Worm (Caenorhabditis elegans) whole organism, mixed stage, embryonic: ENCODE measurements around the gene str-48.
A peak's percentile ranks its signal among the peaks of the same experiment; 100 is the strongest.

Experiments used
- M03D4.4 ChIP-seq: sonication (generic microtip); optimal IDR thresholded peaks from 2 replicates; lab custom pipeline; 2017; ENCODE audit warnings: mild to moderate bottlenecking, missing genetic modification characterization, missing compliant biosample characterization
- blmp-1 ChIP-seq: fragments of 150-350 bp; optimal IDR thresholded peaks from 2 replicates; lab custom pipeline; 2014; ENCODE audit warnings: missing biosample characterization, missing genetic modification characterization
- ceh-39 ChIP-seq: fragments of 150-350 bp; optimal IDR thresholded peaks from 2 replicates; lab custom pipeline; 2014; ENCODE audit warnings: missing biosample characterization, missing genetic modification characterization
- ceh-43 ChIP-seq: fragments of 200-800 bp; sonication (Bioruptor generic); optimal IDR thresholded peaks from 2 replicates; lab custom pipeline; 2018; ENCODE audit warnings: mild to moderate bottlenecking, missing genetic modification characterization, moderate library complexity, missing compliant biosample characterization
- ceh-83 ChIP-seq: fragments of 200-800 bp; sonication (Bioruptor generic); optimal IDR thresholded peaks from 2 replicates; lab custom pipeline; 2018; ENCODE audit warnings: mild to moderate bottlenecking, missing genetic modification characterization, missing compliant biosample characterization
- ces-1 ChIP-seq: fragments of 150-350 bp; optimal IDR thresholded peaks from 2 replicates; lab custom pipeline; 2014; ENCODE audit warnings: missing biosample characterization, missing genetic modification reagents, missing genetic modification characterization
- cnd-1 ChIP-seq: fragments of 200-800 bp; sonication (Bioruptor generic); optimal IDR thresholded peaks from 2 replicates; lab custom pipeline; 2018; ENCODE audit warnings: mild to moderate bottlenecking, missing genetic modification characterization, missing compliant biosample characterization
- drap-1 ChIP-seq: fragments of 200-800 bp; sonication (Bioruptor generic); optimal IDR thresholded peaks from 3 replicates; lab custom pipeline; 2018; ENCODE audit warnings: mild to moderate bottlenecking, missing genetic modification characterization, missing compliant biosample characterization
- elt-3 ChIP-seq: fragments of 150-350 bp; optimal IDR thresholded peaks from 2 replicates; lab custom pipeline; 2014; ENCODE audit warnings: missing biosample characterization, missing genetic modification characterization
- flh-1 ChIP-seq: fragments of 200-800 bp; sonication (Bioruptor generic); optimal IDR thresholded peaks from 2 replicates; lab custom pipeline; 2018; ENCODE audit warnings: mild to moderate bottlenecking, missing genetic modification characterization, moderate library complexity, missing compliant biosample characterization
- ham-2 ChIP-seq: fragments of 200-800 bp; sonication (Bioruptor generic); optimal IDR thresholded peaks from 2 replicates; lab custom pipeline; 2018; ENCODE audit warnings: mild to moderate bottlenecking, missing genetic modification characterization, missing compliant biosample characterization
- lin-13 ChIP-seq: fragments of 150-350 bp; optimal IDR thresholded peaks from 2 replicates; lab custom pipeline; 2014; ENCODE audit warnings: missing biosample characterization, missing genetic modification characterization
- lsy-2 ChIP-seq: fragments of 150-350 bp; optimal IDR thresholded peaks from 2 replicates; lab custom pipeline; 2014; ENCODE audit warnings: missing biosample characterization, missing genetic modification characterization
- mep-1 ChIP-seq: fragments of 150-350 bp; optimal IDR thresholded peaks from 2 replicates; lab custom pipeline; 2017; ENCODE audit warnings: missing biosample characterization, missing genetic modification reagents, missing genetic modification characterization, inconsistent platforms
- nhr-12 ChIP-seq: fragments of 150-350 bp; optimal IDR thresholded peaks from 2 replicates; lab custom pipeline; 2014; ENCODE audit warnings: missing biosample characterization, missing genetic modification characterization
- nhr-2 ChIP-seq: fragments of 150-350 bp; optimal IDR thresholded peaks from 2 replicates; lab custom pipeline; 2014; ENCODE audit warnings: missing biosample characterization, missing genetic modification characterization
- nhr-237 ChIP-seq: fragments of 150-350 bp; optimal IDR thresholded peaks from 2 replicates; lab custom pipeline; 2014; ENCODE audit warnings: missing biosample characterization, missing genetic modification characterization
- nhr-28 ChIP-seq: fragments of 150-350 bp; optimal IDR thresholded peaks from 2 replicates; lab custom pipeline; 2014; ENCODE audit warnings: missing biosample characterization, missing genetic modification characterization
- nhr-76 ChIP-seq: sonication (generic microtip); optimal IDR thresholded peaks from 2 replicates; lab custom pipeline; 2017; ENCODE audit warnings: missing biosample characterization, missing genetic modification characterization
- pha-4 ChIP-seq: fragments of 150-350 bp; optimal IDR thresholded peaks from 2 replicates; lab custom pipeline; 2018; ENCODE audit warnings: missing biosample characterization, missing genetic modification reagents, missing genetic modification characterization
- sem-2 ChIP-seq: fragments of 200-800 bp; sonication (Bioruptor generic); optimal IDR thresholded peaks from 2 replicates; lab custom pipeline; 2018; ENCODE audit warnings: mild to moderate bottlenecking, missing genetic modification characterization, missing compliant biosample characterization
- sptf-1 ChIP-seq: sonication (generic microtip); optimal IDR thresholded peaks from 2 replicates; lab custom pipeline; 2017; ENCODE audit warnings: mild to moderate bottlenecking, missing genetic modification characterization, moderate library complexity, missing compliant biosample characterization
- unc-120 ChIP-seq: sonication (generic microtip); optimal IDR thresholded peaks from 2 replicates; lab custom pipeline; 2017; ENCODE audit warnings: missing genetic modification characterization, missing compliant biosample characterization; ENCODE audit not compliant: poor library complexity, severe bottlenecking
- unc-39 ChIP-seq: fragments of 150-350 bp; optimal IDR thresholded peaks from 2 replicates; lab custom pipeline; 2014; ENCODE audit warnings: missing biosample characterization, missing genetic modification characterization
- unc-62 ChIP-seq: fragments of 150-350 bp; optimal IDR thresholded peaks from 2 replicates; lab custom pipeline; 2014; ENCODE audit warnings: missing biosample characterization, missing genetic modification reagents, missing genetic modification characterization
- zip-8 ChIP-seq: fragments of 150-350 bp; optimal IDR thresholded peaks from 2 replicates; lab custom pipeline; 2014; ENCODE audit warnings: missing biosample characterization, missing genetic modification characterization
- ztf-11 ChIP-seq: fragments of 150-350 bp; optimal IDR thresholded peaks from 2 replicates; lab custom pipeline; 2014; ENCODE audit warnings: missing biosample characterization, missing genetic modification characterization

The str-48 gene

DNA sequence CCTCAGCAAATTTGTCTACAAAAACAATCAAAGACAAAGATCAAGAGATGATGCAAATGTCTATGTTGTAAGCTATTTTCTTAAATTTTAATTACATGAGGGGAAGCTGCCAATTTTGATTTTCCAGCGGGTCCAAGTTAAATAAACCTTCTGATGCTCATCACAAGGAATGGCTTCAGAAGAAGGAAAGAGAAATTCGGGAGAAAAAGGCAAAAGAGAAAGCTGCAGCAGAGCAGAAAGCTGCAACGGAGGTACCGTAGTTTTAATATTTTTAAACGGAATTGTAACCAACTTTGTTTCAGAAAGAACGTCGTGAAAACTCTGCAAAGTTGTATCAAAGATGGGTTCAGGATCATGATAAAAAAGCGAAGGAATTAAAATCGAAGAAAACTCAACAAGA, 36.4 kb downstream of the str-48 start:
- TF ChIP-seq nhr-12 (tag; lab: Kevin White, UChicago) (no peak), nhr-2 (tag; lab: Kevin White, UChicago) (no peak), zip-8 (tag; lab: Kevin White, UChicago) (no peak), ceh-39 (tag; lab: Kevin White, UChicago) (no peak), blmp-1 (tag; lab: Kevin White, UChicago) (no peak), nhr-237 (tag; lab: Kevin White, UChicago) (no peak), sptf-1 (tag; lab: Kevin White, UChicago) (no peak), pha-4 (no peak), elt-3 (tag; lab: Kevin White, UChicago) (no peak), lin-13 (no peak), ces-1 (GFP tag; lab: Kevin White, UChicago) (no peak), flh-1 (GFP tag; lab: Kevin White, UChicago) (no peak), M03D4.4 (tag; lab: Kevin White, UChicago) (no peak)

DNA sequence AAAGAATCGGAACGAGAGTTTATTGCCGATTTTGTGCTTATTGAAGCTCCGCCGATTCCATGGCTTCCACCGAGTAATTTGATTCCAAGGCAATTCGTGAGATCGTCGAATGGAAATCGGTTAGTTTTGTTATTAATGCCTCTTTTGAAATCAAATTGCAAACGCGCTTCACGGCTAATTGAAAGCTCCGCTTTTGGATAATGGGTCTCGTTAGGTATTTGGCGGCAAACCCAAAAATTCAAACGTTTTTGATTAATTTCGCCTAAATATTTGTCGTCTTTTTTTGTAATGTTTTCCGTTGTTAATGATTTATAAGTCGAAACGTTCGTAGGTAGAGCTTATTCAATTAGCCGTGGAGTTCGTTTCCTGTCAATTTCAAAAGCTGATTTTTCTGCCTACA, 37.8 kb downstream of the str-48 start:
- TF ChIP-seq zip-8 (tag; lab: Kevin White, UChicago) (no peak), ham-2 (GFP tag; lab: Kevin White, UChicago) (no peak), nhr-76 (tag; lab: Kevin White, UChicago) (no peak), nhr-12 (tag; lab: Kevin White, UChicago) (no peak), unc-120 (tag; lab: Kevin White, UChicago) (no peak), flh-1 (GFP tag; lab: Kevin White, UChicago) (no peak), nhr-28 (no peak), ceh-83 (GFP tag; lab: Kevin White, UChicago) (no peak), nhr-2 (tag; lab: Kevin White, UChicago) (no peak), M03D4.4 (tag; lab: Kevin White, UChicago) (no peak), pha-4 (no peak), elt-3 (tag; lab: Kevin White, UChicago) (no peak), drap-1 (GFP tag; lab: Kevin White, UChicago) (no peak), ces-1 (GFP tag; lab: Kevin White, UChicago) (no peak), sptf-1 (tag; lab: Kevin White, UChicago) (no peak), mep-1 (no peak)

DNA sequence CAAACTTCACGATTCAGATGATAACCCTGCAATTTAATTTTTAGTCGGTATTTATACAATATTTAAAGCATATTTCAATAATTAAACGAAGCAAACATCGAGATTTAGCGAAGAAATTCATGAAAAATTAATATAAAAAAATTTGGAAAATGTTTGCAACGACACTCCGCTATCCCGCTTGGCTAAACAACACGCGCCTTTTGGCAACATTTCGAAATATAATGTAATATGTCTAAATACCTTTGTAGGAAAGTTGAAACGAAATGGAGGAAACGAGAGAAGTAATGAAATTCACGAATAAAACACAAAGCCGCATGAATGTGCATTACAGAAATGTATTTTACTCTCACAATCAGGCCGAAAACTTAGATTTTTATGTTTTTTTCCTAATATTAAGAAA, 43.9 kb downstream of the str-48 start, which contains the start of gene rpc-1:
Gene rpc-1, minus strand, starts transcription at position 26 of the 400 bp plus-strand sequence.
- TF ChIP-seq elt-3 (tag; lab: Kevin White, UChicago) = peak; percentile 10
- TF ChIP-seq ztf-11 = no peak
- TF ChIP-seq lsy-2 (tag; lab: Kevin White, UChicago) = peak; percentile 33

DNA sequence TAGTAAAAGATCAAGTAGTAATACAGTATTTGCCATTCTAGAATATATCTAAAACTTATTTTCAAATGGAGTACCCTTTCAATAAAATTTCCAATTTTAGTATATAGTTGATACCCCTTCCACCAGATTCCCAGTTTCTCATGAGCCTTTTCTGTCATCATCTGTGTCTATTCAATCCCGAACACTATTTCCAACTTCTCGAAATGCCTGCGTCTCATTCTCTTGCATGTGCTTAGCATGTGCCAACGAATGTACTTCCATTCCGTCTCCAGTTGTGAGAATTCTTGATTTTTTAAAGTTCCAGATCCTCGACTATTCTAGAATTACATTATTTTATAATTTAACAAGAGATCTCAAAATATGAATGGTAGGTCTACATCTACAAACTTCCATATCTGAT, 44.7 kb downstream of the str-48 start, which contains the start of gene C42D4.18:
Gene C42D4.18, plus strand, starts transcription at position 231 of the 400 bp plus-strand sequence.
- TF ChIP-seq ham-2 (GFP tag; lab: Kevin White, UChicago) (no peak), ceh-43 (GFP tag; lab: Kevin White, UChicago) (no peak), blmp-1 (tag; lab: Kevin White, UChicago) (no peak), mep-1 (no peak)

DNA sequence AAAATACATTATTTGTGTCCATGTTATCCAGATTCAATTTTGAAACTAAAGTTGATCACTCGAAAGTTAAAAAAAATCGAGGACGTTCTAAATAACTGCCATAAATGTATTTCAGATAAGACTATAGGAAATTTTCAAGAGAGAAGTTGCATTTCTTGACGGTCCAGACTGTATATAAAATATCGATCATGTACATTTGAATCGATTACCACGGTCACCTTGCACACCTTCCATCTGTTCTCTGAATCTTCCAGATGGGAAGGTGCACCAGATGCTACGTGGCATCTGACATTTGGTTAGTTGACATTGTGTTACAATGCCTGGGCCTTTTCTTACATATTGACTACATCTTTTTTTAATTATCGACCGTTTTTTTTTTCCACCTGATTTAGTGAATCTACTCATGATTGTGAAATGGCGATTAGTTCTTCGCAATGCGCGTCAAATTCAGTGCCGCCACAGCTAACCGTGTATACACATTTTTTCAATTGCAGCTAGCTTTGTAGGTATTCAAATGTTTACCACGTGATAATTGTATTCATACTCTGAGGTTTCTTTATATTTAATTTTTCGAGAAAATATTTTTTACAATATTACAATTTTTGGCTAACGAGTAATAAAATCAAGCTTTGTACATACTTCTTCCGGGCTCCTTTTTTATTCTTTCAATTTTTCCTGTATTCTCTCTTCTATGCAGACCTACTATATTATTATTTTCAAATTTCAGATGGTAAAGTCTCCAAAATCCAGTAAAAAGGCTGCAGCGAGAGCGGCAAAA, 46.4 kb downstream of the str-48 start, which contains the start of gene skr-16:
Gene skr-16, plus strand, starts transcription at position 728 of the 778 bp plus-strand sequence.
- TF ChIP-seq lin-13 (peak; percentile 4), unc-62 (GFP tag; lab: Kevin White, UChicago) (no peak), nhr-28 (no peak), M03D4.4 (tag; lab: Kevin White, UChicago) (no peak), sem-2 (GFP tag; lab: Kevin White, UChicago) (no peak), sptf-1 (tag; lab: Kevin White, UChicago) (no peak), lsy-2 (tag; lab: Kevin White, UChicago) (peak; percentile 29), ceh-39 (tag; lab: Kevin White, UChicago) (peak; percentile 56), unc-39 (tag; lab: Kevin White, UChicago) (no peak), zip-8 (tag; lab: Kevin White, UChicago) (no peak), flh-1 (GFP tag; lab: Kevin White, UChicago) (no peak), cnd-1 (tag; lab: Kevin White, UChicago) (peak; percentile 55)

DNA sequence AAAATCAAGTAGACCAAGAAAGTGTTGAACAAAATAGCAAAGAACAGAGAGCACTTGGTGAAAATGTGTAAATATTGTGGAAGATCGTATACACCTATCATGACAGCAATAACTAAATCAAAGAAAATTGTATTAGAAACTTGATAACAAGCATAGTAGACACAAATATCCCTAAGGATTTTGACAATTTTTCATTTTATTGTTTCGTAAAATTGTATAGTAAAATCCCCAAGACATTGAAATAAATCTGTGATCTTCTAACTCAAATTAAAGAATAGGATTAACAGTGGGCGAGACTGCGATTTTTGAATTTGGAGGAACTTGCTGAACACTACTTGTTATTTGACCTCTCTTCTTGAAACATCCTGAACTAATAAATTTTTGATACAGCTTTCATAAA, 49.4 kb downstream of the str-48 start, which contains the start of gene str-220:
Gene str-220, minus strand, starts transcription at position 101 of the 400 bp plus-strand sequence.
- TF ChIP-seq unc-62 (GFP tag; lab: Kevin White, UChicago) = no peak
- TF ChIP-seq elt-3 (tag; lab: Kevin White, UChicago) = no peak
- TF ChIP-seq M03D4.4 (tag; lab: Kevin White, UChicago) = no peak
- no peak for TF ChIP-seq sptf-1 (tag; lab: Kevin White, UChicago)
